Worm (Caenorhabditis elegans) whole organism, young adult: ENCODE measurements around the gene R166.3.
A peak's percentile ranks its signal among the peaks of the same experiment; 100 is the strongest.

Experiments
- B0035.1 ChIP-seq: sonication (generic microtip); optimal IDR thresholded peaks from 2 replicates; lab custom pipeline; 2016; ENCODE audit warnings: missing genetic modification characterization, mild to moderate bottlenecking, missing compliant biosample characterization, missing genotype, missing genetic modification reagents
- B0261.1 ChIP-seq: sonication (generic microtip); optimal IDR thresholded peaks from 2 replicates; lab custom pipeline; 2016; ENCODE audit warnings: mild to moderate bottlenecking, missing genetic modification characterization, moderate library complexity, missing compliant biosample characterization
- C17E4.6 ChIP-seq: fragments of 200-800 bp; sonication (Bioruptor generic); IDR thresholded peaks from 2 replicates; pipeline ENCODE4 v1.3.6; 2022; ENCODE audit warnings: missing genetic modification reagents, missing genetic modification characterization, missing compliant biosample characterization
- K11D2.4 ChIP-seq: fragments of 200-800 bp; sonication (Bioruptor generic); IDR thresholded peaks from 2 replicates; pipeline ENCODE4 v1.3.6; 2022; ENCODE audit warnings: missing genetic modification reagents, missing genetic modification characterization, missing compliant biosample characterization
- K12H6.12 ChIP-seq: fragments of 200-800 bp; sonication (Bioruptor generic); optimal IDR thresholded peaks from 2 replicates; lab custom pipeline; 2018; ENCODE audit warnings: mild to moderate bottlenecking, missing genetic modification characterization, missing compliant biosample characterization
- T07F8.4 ChIP-seq: sonication (generic microtip); optimal IDR thresholded peaks from 2 replicates; lab custom pipeline; 2016; ENCODE audit warnings: mild to moderate bottlenecking, missing genetic modification characterization, moderate library complexity, missing compliant biosample characterization
- Y53F4B.3 ChIP-seq: fragments of 200-800 bp; sonication (Bioruptor generic); IDR thresholded peaks from 2 replicates; pipeline ENCODE4 v1.3.6; 2022; ENCODE audit warnings: missing genetic modification reagents, missing genetic modification characterization, missing compliant biosample characterization
- Y67H2A.10 ChIP-seq: fragments of 200-800 bp; sonication (Bioruptor generic); conservative IDR thresholded peaks from 2 replicates; pipeline ENCODE4 v1.3.6; 2022; ENCODE audit warnings: missing genetic modification reagents, missing genetic modification characterization, missing compliant biosample characterization
- Y95B8A.8 ChIP-seq: fragments of 200-800 bp; sonication (Bioruptor generic); IDR thresholded peaks from 2 replicates; pipeline ENCODE4 v1.3.6; 2022; ENCODE audit warnings: missing genetic modification reagents, missing genetic modification characterization, missing compliant biosample characterization
- akir-1 ChIP-seq: fragments of 200-800 bp; sonication (Bioruptor generic); optimal IDR thresholded peaks from 2 replicates; lab custom pipeline; 2018; ENCODE audit warnings: mild to moderate bottlenecking, missing genetic modification characterization, moderate library complexity, missing compliant biosample characterization
- athp-1 ChIP-seq: sonication (generic microtip); optimal IDR thresholded peaks from 2 replicates; lab custom pipeline; 2017; ENCODE audit warnings: mild to moderate bottlenecking, missing genetic modification characterization, missing compliant biosample characterization
- attf-6 ChIP-seq: fragments of 200-800 bp; sonication (Bioruptor generic); IDR thresholded peaks from 2 replicates; pipeline ENCODE4 v1.3.6; 2022; ENCODE audit warnings: missing genetic modification reagents, missing genetic modification characterization, missing compliant biosample characterization
- bed-1 ChIP-seq: fragments of 200-800 bp; sonication (Bioruptor generic); IDR thresholded peaks from 2 replicates; pipeline ENCODE4 v1.3.6; 2022; ENCODE audit warnings: missing genetic modification reagents, missing genetic modification characterization, missing compliant biosample characterization
- cebp-1 ChIP-seq, 2 experiments: fragments of 200-800 bp in 1 of 2; sonication (Bioruptor generic) in 1 of 2; sonication (generic microtip) in 1 of 2; IDR thresholded peaks in 1 of 2; optimal IDR thresholded peaks in 1 of 2; 2 replicates each; pipeline versions ENCODE4 v1.3.6 to Lab custom; 2017 to 2022; ENCODE audit warnings: missing compliant biosample characterization in 2 of 2, missing genetic modification characterization in 2 of 2, mild to moderate bottlenecking in 1 of 2, missing genetic modification reagents in 1 of 2, moderate library complexity in 1 of 2
- egl-18 ChIP-seq: fragments of 200-800 bp; sonication (Bioruptor generic); IDR thresholded peaks from 2 replicates; pipeline ENCODE4 v1.3.6; 2022; ENCODE audit warnings: missing genetic modification reagents, missing genetic modification characterization, missing compliant biosample characterization
- ets-4 ChIP-seq: fragments of 200-800 bp; sonication (Bioruptor generic); optimal IDR thresholded peaks from 2 replicates; lab custom pipeline; 2018; ENCODE audit warnings: mild to moderate bottlenecking, missing genetic modification characterization, missing compliant biosample characterization
- hlh-12 ChIP-seq: sonication (generic microtip); optimal IDR thresholded peaks from 2 replicates; lab custom pipeline; 2016; ENCODE audit warnings: missing genetic modification characterization, missing compliant biosample characterization
- hmg-1.2 ChIP-seq: fragments of 200-800 bp; sonication (Bioruptor generic); IDR thresholded peaks from 2 replicates; pipeline ENCODE4 v1.3.6; 2022; ENCODE audit warnings: missing genetic modification reagents, missing genetic modification characterization, missing compliant biosample characterization
- hrde-1 ChIP-seq: sonication (generic microtip); optimal IDR thresholded peaks from 2 replicates; lab custom pipeline; 2016; ENCODE audit warnings: missing genetic modification characterization, mild to moderate bottlenecking, missing compliant biosample characterization, moderate library complexity, missing genotype, missing genetic modification reagents, borderline replicate concordance
- hsf-1 ChIP-seq: fragments of 200-800 bp; sonication (Bioruptor generic); IDR thresholded peaks from 2 replicates; pipeline ENCODE4 v1.3.6; 2022; ENCODE audit warnings: missing genetic modification reagents, missing genetic modification characterization, missing compliant biosample characterization
- let-526 ChIP-seq: fragments of 200-800 bp; sonication (Bioruptor generic); IDR thresholded peaks from 2 replicates; pipeline ENCODE4 v1.3.6; 2022; ENCODE audit warnings: missing genetic modification reagents, missing genetic modification characterization, missing compliant biosample characterization
- lin-26 ChIP-seq: fragments of 200-800 bp; sonication (Bioruptor generic); IDR thresholded peaks from 2 replicates; pipeline ENCODE4 v1.3.6; 2022; ENCODE audit warnings: missing genetic modification reagents, missing genetic modification characterization, missing compliant biosample characterization
- madf-3 ChIP-seq: fragments of 200-800 bp; sonication (Bioruptor generic); IDR thresholded peaks from 2 replicates; pipeline ENCODE4 v1.3.6; 2022; ENCODE audit warnings: missing genetic modification reagents, missing genetic modification characterization, missing compliant biosample characterization
- nfya-2 ChIP-seq: fragments of 200-800 bp; sonication (Bioruptor generic); IDR thresholded peaks from 2 replicates; pipeline ENCODE4 v1.3.6; 2022; ENCODE audit warnings: missing genetic modification reagents, missing genetic modification characterization, missing compliant biosample characterization
- nfyb-1 ChIP-seq: fragments of 200-800 bp; sonication (Bioruptor generic); IDR thresholded peaks from 2 replicates; pipeline ENCODE4 v1.3.6; 2022; ENCODE audit warnings: missing genetic modification reagents, missing genetic modification characterization, missing compliant biosample characterization
- nhr-80 ChIP-seq: sonication (generic microtip); optimal IDR thresholded peaks from 2 replicates; lab custom pipeline; 2016; ENCODE audit warnings: missing genetic modification characterization, missing compliant biosample characterization
- pbrm-1 ChIP-seq: fragments of 200-800 bp; sonication (Bioruptor generic); IDR thresholded peaks from 2 replicates; pipeline ENCODE4 v1.3.6; 2022; ENCODE audit warnings: missing genetic modification reagents, missing genetic modification characterization, missing compliant biosample characterization
- rcor-1 ChIP-seq: fragments of 200-800 bp; sonication (Bioruptor generic); IDR thresholded peaks from 2 replicates; pipeline ENCODE4 v1.3.6; 2022; ENCODE audit warnings: missing genetic modification reagents, missing genetic modification characterization, missing compliant biosample characterization
- rec-8 ChIP-seq, 2 experiments: sonication (generic microtip); optimal IDR thresholded peaks; 2 replicates each; lab custom pipeline; 2016; ENCODE audit warnings: mild to moderate bottlenecking in 2 of 2, missing genetic modification characterization in 2 of 2, missing genetic modification reagents in 2 of 2, missing genotype in 2 of 2, missing biosample characterization in 1 of 2, missing compliant biosample characterization in 1 of 2, moderate library complexity in 1 of 2
- snpc-1.3 ChIP-seq: sonication (generic microtip); optimal IDR thresholded peaks from 2 replicates; lab custom pipeline; 2017; ENCODE audit warnings: missing genetic modification characterization, mild to moderate bottlenecking, missing compliant biosample characterization, antibody characterized with exemption, moderate library complexity, missing genotype, missing genetic modification reagents; ENCODE audit not compliant: insufficient read depth
- snpc-4 ChIP-seq, 5 experiments: fragments of 150-350 bp in 1 of 5; sonication (generic microtip) in 4 of 5; optimal IDR thresholded peaks; 2 replicates each; lab custom pipeline; 2014 to 2018; ENCODE audit warnings: missing genetic modification characterization in 5 of 5, missing biosample characterization in 3 of 5, antibody characterized with exemption in 2 of 5, mild to moderate bottlenecking in 2 of 5, missing compliant biosample characterization in 2 of 5, missing genotype in 2 of 5, moderate library complexity in 2 of 5, missing genetic modification reagents in 1 of 5
- sptf-2 ChIP-seq: fragments of 200-800 bp; sonication (Bioruptor generic); optimal IDR thresholded peaks from 2 replicates; lab custom pipeline; 2018; ENCODE audit warnings: mild to moderate bottlenecking, missing genetic modification characterization, missing compliant biosample characterization
- tbx-9 ChIP-seq: sonication (generic microtip); optimal IDR thresholded peaks from 2 replicates; lab custom pipeline; 2016; ENCODE audit warnings: borderline replicate concordance, missing genetic modification characterization, inconsistent platforms, missing compliant biosample characterization
- unc-130 ChIP-seq: sonication (generic microtip); optimal IDR thresholded peaks from 2 replicates; lab custom pipeline; 2016; ENCODE audit warnings: missing genetic modification reagents, missing genetic modification characterization, missing compliant biosample characterization
- zfh-2 ChIP-seq: fragments of 200-800 bp; sonication (Bioruptor generic); conservative IDR thresholded peaks from 2 replicates; pipeline ENCODE4 v1.3.6; 2022; ENCODE audit warnings: missing genetic modification reagents, missing genetic modification characterization, missing compliant biosample characterization
- ztf-25 ChIP-seq: fragments of 200-800 bp; sonication (Bioruptor generic); IDR thresholded peaks from 2 replicates; pipeline ENCODE4 v1.3.6; 2022; ENCODE audit warnings: missing genetic modification reagents, missing genetic modification characterization, missing compliant biosample characterization
- ztf-6 ChIP-seq: fragments of 200-800 bp; sonication (Bioruptor generic); IDR thresholded peaks from 2 replicates; pipeline ENCODE4 v1.3.6; 2022; ENCODE audit warnings: missing genetic modification reagents, missing genetic modification characterization, missing compliant biosample characterization

Gene R166.3

DNA sequence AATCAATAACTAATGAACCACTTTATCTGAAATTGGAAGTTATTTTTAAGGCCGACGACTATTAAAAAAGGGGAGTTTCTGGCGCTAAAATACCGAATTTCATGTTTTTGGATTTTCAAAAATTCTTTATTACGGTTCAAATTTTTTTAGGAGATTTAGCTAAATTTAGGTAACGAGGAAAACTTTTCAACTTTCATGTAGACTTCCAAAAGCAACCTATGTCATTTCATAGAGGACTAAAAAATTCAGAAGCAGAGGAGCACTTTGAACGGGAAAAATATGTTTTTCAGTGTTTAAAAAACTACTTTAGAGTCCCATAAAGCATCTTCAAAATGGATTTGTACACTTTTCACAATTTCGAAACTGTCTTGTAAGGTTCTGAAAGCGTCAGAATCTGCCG lies 25.8 kb downstream of the R166.3 start:
- TF ChIP-seq snpc-1.3 = no peak
- no peak for TF ChIP-seq cebp-1 (GFP tag; IDR thresholded peaks at IDR 0.05; lab: Robert Waterston, UW)
- TF ChIP-seq cebp-1 (tag; optimal IDR thresholded peaks at IDR 0.05; lab: Kevin White, UChicago) = peak; percentile 3

ce11 chrII:10510242-10510641 lies 28.9 kb downstream of the R166.3 start, which contains the start of gene F59B10.3:
TSS of gene F59B10.3 (plus strand) at chrII:10510542.
- TF ChIP-seq cebp-1 (GFP tag; IDR thresholded peaks at IDR 0.05; lab: Robert Waterston, UW) (no peak), cebp-1 (tag; optimal IDR thresholded peaks at IDR 0.05; lab: Kevin White, UChicago) (peak; percentile 1), athp-1 (tag; lab: Kevin White, UChicago) (no peak)
- TF ChIP-seq, all 124 proteins: peak for 1

ce11 chrII:10509746-10510145 lies 29.4 kb downstream of the R166.3 start, which contains the start of gene F59B10.2:
TSS of gene F59B10.2 (minus strand) at chrII:10509846.
- no peak for TF ChIP-seq nfya-2
- TF ChIP-seq hrde-1 (tag; lab: Kevin White, UChicago) = no peak
- no peak for TF ChIP-seq B0035.1 (tag; lab: Kevin White, UChicago)
- no peak for TF ChIP-seq zfh-2 (GFP tag; lab: Robert Waterston, UW)

DNA sequence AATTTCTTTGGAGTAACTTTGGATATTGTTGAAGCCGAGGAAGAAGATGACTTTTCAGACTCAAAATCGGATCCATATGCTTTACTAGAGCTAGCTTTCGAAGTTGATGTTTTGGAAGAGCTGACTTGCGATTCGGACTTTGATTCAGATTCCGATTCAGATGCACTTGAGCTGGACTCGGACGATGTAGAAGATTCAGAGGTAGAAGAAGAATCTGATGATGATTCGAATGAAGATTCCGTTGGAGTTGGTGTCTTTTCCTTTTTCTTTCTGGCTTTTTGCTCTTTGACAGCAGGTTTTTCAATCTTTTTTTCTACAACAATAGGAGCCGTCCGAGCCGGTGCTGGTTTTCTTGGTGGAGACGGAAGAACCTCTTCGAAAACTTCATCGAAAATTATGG lies 31.2 kb downstream of the R166.3 start:
- TF ChIP-seq hlh-12 (tag; lab: Kevin White, UChicago) = no peak
- TF ChIP-seq hmg-1.2 (GFP tag; lab: Robert Waterston, UW) = no peak
- TF ChIP-seq K12H6.12 (tag; lab: Kevin White, UChicago) = no peak
- TF ChIP-seq lin-26 (GFP tag; lab: Robert Waterston, UW) = no peak
- TF ChIP-seq attf-6 (GFP tag; lab: Robert Waterston, UW) = no peak
- TF ChIP-seq bed-1 (GFP tag; lab: Robert Waterston, UW) = no peak
- TF ChIP-seq nhr-80 (tag; lab: Kevin White, UChicago) = no peak
- TF ChIP-seq B0261.1 (tag; lab: Kevin White, UChicago) = no peak
- no peak for TF ChIP-seq pbrm-1 (GFP tag; lab: Robert Waterston, UW)
- TF ChIP-seq T07F8.4 = no peak
- no peak for TF ChIP-seq tbx-9
- no peak for TF ChIP-seq Y95B8A.8 (GFP tag; lab: Robert Waterston, UW)
- no peak for TF ChIP-seq K11D2.4 (GFP tag; lab: Robert Waterston, UW)
- no peak for TF ChIP-seq ztf-25
- no peak for TF ChIP-seq rec-8 (tag; optimal IDR thresholded peaks at IDR 0.05; lab: Kevin White, UChicago)
- no peak for TF ChIP-seq ets-4
- no peak for TF ChIP-seq akir-1 (GFP tag; lab: Kevin White, UChicago)
- no peak for TF ChIP-seq Y53F4B.3 (GFP tag; lab: Robert Waterston, UW)
- TF ChIP-seq snpc-4 (GFP tag; optimal IDR thresholded peaks at IDR 0.05; lab: Kevin White, UChicago) = no peak
- TF ChIP-seq snpc-4 (tag; optimal IDR thresholded peaks at IDR 0.05; lab: Kevin White, UChicago) = no peak
- TF ChIP-seq egl-18 (GFP tag; lab: Robert Waterston, UW) = no peak

DNA sequence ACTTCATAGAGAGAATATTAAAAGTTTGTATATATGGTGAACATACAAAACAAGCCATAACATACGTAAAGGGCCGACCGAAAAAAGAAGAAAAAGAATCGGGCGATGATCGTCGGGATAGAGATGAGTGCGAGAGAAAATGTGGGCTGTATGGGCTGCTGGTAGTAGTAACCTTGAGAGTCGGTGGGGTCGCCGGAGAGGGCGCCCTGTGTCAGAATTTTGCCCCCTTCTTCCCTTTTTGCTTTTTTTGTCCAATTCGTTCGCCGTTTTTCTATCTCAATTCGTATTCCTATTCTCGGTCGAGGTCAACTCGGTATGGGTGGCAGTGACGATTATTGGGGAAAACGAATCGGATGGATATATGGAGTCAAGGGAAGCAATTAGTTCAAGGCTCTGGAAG lies 33.2 kb downstream of the R166.3 start:
- no peak for TF ChIP-seq rcor-1 (GFP tag; lab: Robert Waterston, UW)
- no peak for TF ChIP-seq nfyb-1 (GFP tag; lab: Robert Waterston, UW)
- no peak for TF ChIP-seq unc-130
- no peak for TF ChIP-seq Y67H2A.10
- no peak for TF ChIP-seq ztf-6
- no peak for TF ChIP-seq hsf-1 (GFP tag; lab: Robert Waterston, UW)
- no peak for TF ChIP-seq sptf-2 (GFP tag; lab: Kevin White, UChicago)
- TF ChIP-seq madf-3 (GFP tag; lab: Robert Waterston, UW) = no peak
- TF ChIP-seq C17E4.6 = no peak
- TF ChIP-seq hrde-1 (tag; lab: Kevin White, UChicago) = no peak
- no peak for TF ChIP-seq pbrm-1 (GFP tag; lab: Robert Waterston, UW)
- TF ChIP-seq let-526 = no peak
